Fruit fly (Drosophila melanogaster): ENCODE measurements around the gene lic.

Gene lic

dm6 chrX:13090656-13091261 is at the start of gene lic:
Gene lic, plus strand, starts transcription at chrX:13091145.
- TF ChIP-seq psq (optimal IDR thresholded peaks at IDR 0.05) = no peak
- no peak for TF ChIP-seq Dll (optimal IDR thresholded peaks at IDR 0.05)
- no peak for TF ChIP-seq CG8478 (optimal IDR thresholded peaks at IDR 0.05)
- TF ChIP-seq usp (GFP tag; optimal IDR thresholded peaks at IDR 0.05) = no peak
- TF ChIP-seq EcR (GFP tag; optimal IDR thresholded peaks at IDR 0.05) = no peak
- TF ChIP-seq pan (optimal IDR thresholded peaks at IDR 0.05) = no peak

- no peak for TF ChIP-seq pan (optimal IDR thresholded peaks at IDR 0.05)
Measured at dm6 chrX:13055228-13055627, 35.7 kb upstream of the lic start, which contains the start of gene CG12715. Gene CG12715, minus strand, starts transcription at chrX:13055328.

- TF ChIP-seq Dll (optimal IDR thresholded peaks at IDR 0.05) (peak; percentile 15), EcR (GFP tag; optimal IDR thresholded peaks at IDR 0.05) (no peak)
Measured at dm6 chrX:13087333-13087828, 3.6 kb upstream of the lic start.

dm6 chrX:13088025-13088805 is 2.7 kb upstream of the lic start:
- TF ChIP-seq usp (GFP tag; optimal IDR thresholded peaks at IDR 0.05) = no peak
- no peak for TF ChIP-seq EcR (GFP tag; optimal IDR thresholded peaks at IDR 0.05)
- no peak for TF ChIP-seq pan (optimal IDR thresholded peaks at IDR 0.05)
- no peak for TF ChIP-seq CG8478 (optimal IDR thresholded peaks at IDR 0.05)

- TF ChIP-seq psq (optimal IDR thresholded peaks at IDR 0.05) = no peak
- TF ChIP-seq EcR (GFP tag; optimal IDR thresholded peaks at IDR 0.05) = no peak
- TF ChIP-seq pan (optimal IDR thresholded peaks at IDR 0.05) = no peak
- TF ChIP-seq CG8478 (optimal IDR thresholded peaks at IDR 0.05) = no peak
- TF ChIP-seq Dll (optimal IDR thresholded peaks at IDR 0.05) = no peak
Measured at dm6 chrX:13089375-13089774, 1.6 kb upstream of the lic start.

dm6 chrX:13089920-13090655 is 857 bp upstream of the lic start, which contains the start of gene hep:
Gene hep, minus strand, starts transcription at chrX:13090434.
- TF ChIP-seq usp (GFP tag; optimal IDR thresholded peaks at IDR 0.05) = no peak
- TF ChIP-seq pan (optimal IDR thresholded peaks at IDR 0.05) = no peak
- peak; percentile 45 for TF ChIP-seq Dll (optimal IDR thresholded peaks at IDR 0.05)
- peak; percentile 66 for TF ChIP-seq CG8478 (optimal IDR thresholded peaks at IDR 0.05)
- no peak for TF ChIP-seq EcR (GFP tag; optimal IDR thresholded peaks at IDR 0.05)
- no peak for TF ChIP-seq psq (optimal IDR thresholded peaks at IDR 0.05)

dm6 chrX:13091859-13092258 is 914 bp downstream of the lic start:
- TF ChIP-seq pan (optimal IDR thresholded peaks at IDR 0.05) = no peak
- TF ChIP-seq Dll (optimal IDR thresholded peaks at IDR 0.05) = no peak
- TF ChIP-seq CG8478 (optimal IDR thresholded peaks at IDR 0.05) = no peak
- no peak for TF ChIP-seq EcR (GFP tag; optimal IDR thresholded peaks at IDR 0.05)
- TF ChIP-seq psq (optimal IDR thresholded peaks at IDR 0.05) = no peak
- TF ChIP-seq usp (GFP tag; optimal IDR thresholded peaks at IDR 0.05) = no peak

dm6 chrX:13094085-13094764 is 3.3 kb downstream of the lic start, which contains the start of gene CG2200:
Gene CG2200, plus strand, starts transcription at chrX:13094299.
- TF ChIP-seq usp (GFP tag; optimal IDR thresholded peaks at IDR 0.05) (no peak), psq (optimal IDR thresholded peaks at IDR 0.05) (no peak), pan (optimal IDR thresholded peaks at IDR 0.05) (no peak), EcR (GFP tag; optimal IDR thresholded peaks at IDR 0.05) (no peak), Dll (optimal IDR thresholded peaks at IDR 0.05) (no peak), CG8478 (optimal IDR thresholded peaks at IDR 0.05) (no peak)

- TF ChIP-seq pan (optimal IDR thresholded peaks at IDR 0.05) = no peak
- no peak for TF ChIP-seq usp (GFP tag; optimal IDR thresholded peaks at IDR 0.05)
- no peak for TF ChIP-seq psq (optimal IDR thresholded peaks at IDR 0.05)
- TF ChIP-seq EcR (GFP tag; optimal IDR thresholded peaks at IDR 0.05) = no peak
- no peak for TF ChIP-seq Dll (optimal IDR thresholded peaks at IDR 0.05)
- TF ChIP-seq CG8478 (optimal IDR thresholded peaks at IDR 0.05) = no peak
Measured at dm6 chrX:13099919-13100318, 9.0 kb downstream of the lic start.

- TF ChIP-seq EcR (GFP tag; optimal IDR thresholded peaks at IDR 0.05) (no peak), psq (optimal IDR thresholded peaks at IDR 0.05) (no peak), pan (optimal IDR thresholded peaks at IDR 0.05) (no peak), Dll (optimal IDR thresholded peaks at IDR 0.05) (no peak), CG8478 (optimal IDR thresholded peaks at IDR 0.05) (no peak), usp (GFP tag; optimal IDR thresholded peaks at IDR 0.05) (no peak)
Measured at dm6 chrX:13101817-13102216, 10.9 kb downstream of the lic start.

dm6 chrX:13104571-13104970 is 13.6 kb downstream of the lic start:
- TF ChIP-seq Dll (optimal IDR thresholded peaks at IDR 0.05) (no peak), usp (GFP tag; optimal IDR thresholded peaks at IDR 0.05) (no peak), CG8478 (optimal IDR thresholded peaks at IDR 0.05) (no peak), pan (optimal IDR thresholded peaks at IDR 0.05) (no peak), EcR (GFP tag; optimal IDR thresholded peaks at IDR 0.05) (no peak), psq (optimal IDR thresholded peaks at IDR 0.05) (no peak)

Measured in whole organism.